Fruit fly (Drosophila melanogaster) whole organism, pupa: ENCODE data around the gene AP-2alpha.
"Not testable (repeated sequence)": the region's sequence is repeated elsewhere in the genome, so short reads cannot be mapped to it uniquely, and the experiment has no call there.

Experiments used
- CG10348 ChIP-seq: fragments of 200-800 bp; sonication (Bioruptor generic); IDR thresholded peaks from 2 replicates; pipeline ENCODE4 v1.3.6; 2022; ENCODE audit warnings: missing biosample characterization, missing genetic modification characterization
- CG32121 ChIP-seq: fragments of 200-800 bp; sonication (Bioruptor generic); IDR thresholded peaks from 2 replicates; pipeline ENCODE4 v1.3.6; 2022; ENCODE audit warnings: missing biosample characterization, missing genetic modification characterization
- CG34367 ChIP-seq: fragments of 200-800 bp; sonication (Bioruptor generic); optimal IDR thresholded peaks from 2 replicates; lab custom pipeline; 2018; ENCODE audit warnings: missing biosample characterization, mild to moderate bottlenecking, missing genetic modification characterization
- CG4496 ChIP-seq: fragments of 200-800 bp; sonication (Bioruptor generic); IDR thresholded peaks from 3 replicates; pipeline ENCODE4 v1.3.6; 2022; ENCODE audit warnings: missing biosample characterization, missing genetic modification characterization
- CG8301 ChIP-seq: fragments of 200-800 bp; sonication (Bioruptor generic); optimal IDR thresholded peaks from 2 replicates; lab custom pipeline; 2018; ENCODE audit warnings: missing biosample characterization, mild to moderate bottlenecking, missing genetic modification characterization
- D1 ChIP-seq: fragments of 200-800 bp; sonication (Bioruptor generic); optimal IDR thresholded peaks from 2 replicates; lab custom pipeline; 2018; ENCODE audit warnings: missing biosample characterization, mild to moderate bottlenecking, missing genetic modification characterization, moderate library complexity
- EcR ChIP-seq: fragments of 200-800 bp; sonication (Bioruptor generic); optimal IDR thresholded peaks from 3 replicates; lab custom pipeline; 2019; ENCODE audit warnings: missing biosample characterization, missing genetic modification characterization, mild to moderate bottlenecking, moderate library complexity, missing genetic modification reagents
- Pif1A ChIP-seq: fragments of 200-800 bp; sonication (Bioruptor generic); optimal IDR thresholded peaks from 3 replicates; lab custom pipeline; 2016; ENCODE audit warnings: missing biosample characterization, missing genetic modification characterization
- Snoo ChIP-seq: fragments of 200-800 bp; sonication (Bioruptor generic); optimal IDR thresholded peaks from 3 replicates; lab custom pipeline; 2017; ENCODE audit warnings: missing biosample characterization, mild to moderate bottlenecking, missing genetic modification characterization, inconsistent platforms
- fd96Ca ChIP-seq: fragments of 200-800 bp; sonication (Bioruptor generic); IDR thresholded peaks from 3 replicates; pipeline ENCODE4 v1.3.6; 2022; ENCODE audit warnings: missing biosample characterization, missing genetic modification characterization

DNA sequence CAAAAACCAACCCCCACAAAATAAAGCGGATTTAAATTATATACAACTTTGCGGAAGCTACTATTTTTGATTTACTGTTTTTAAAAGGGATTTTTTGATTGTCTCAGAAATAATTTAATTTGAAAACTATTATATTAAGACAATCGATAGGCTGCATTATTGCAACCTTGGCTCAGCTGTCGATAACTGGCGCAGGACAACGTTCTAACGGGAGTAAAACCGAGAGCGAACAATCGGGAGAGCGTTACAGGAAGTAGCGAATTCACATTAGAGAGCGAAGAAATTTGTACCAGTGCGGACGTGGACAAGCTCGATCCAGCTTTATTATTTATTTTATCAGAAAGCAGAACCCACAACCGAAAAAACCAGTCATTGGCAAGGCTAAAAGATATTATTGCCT lies 40.7 kb upstream of the AP-2alpha start, which contains the start of gene CG4133:
- not testable (repeated sequence) for TF ChIP-seq fd96Ca; CG32121; Snoo (tag; lab: Kevin White, UChicago); D1 (tag; lab: Kevin White, UChicago); CG10348 (GFP tag; lab: Robert Waterston, UW); CG34367 (tag; lab: Kevin White, UChicago); Pif1A (GFP tag; lab: Kevin White, UChicago); CG8301; CG4496 (GFP tag; lab: Robert Waterston, UW); EcR (GFP tag; lab: Kevin White, UChicago)
